Worm (Caenorhabditis elegans): ENCODE results near the gene ubxn-2.

Gene ubxn-2

DNA sequence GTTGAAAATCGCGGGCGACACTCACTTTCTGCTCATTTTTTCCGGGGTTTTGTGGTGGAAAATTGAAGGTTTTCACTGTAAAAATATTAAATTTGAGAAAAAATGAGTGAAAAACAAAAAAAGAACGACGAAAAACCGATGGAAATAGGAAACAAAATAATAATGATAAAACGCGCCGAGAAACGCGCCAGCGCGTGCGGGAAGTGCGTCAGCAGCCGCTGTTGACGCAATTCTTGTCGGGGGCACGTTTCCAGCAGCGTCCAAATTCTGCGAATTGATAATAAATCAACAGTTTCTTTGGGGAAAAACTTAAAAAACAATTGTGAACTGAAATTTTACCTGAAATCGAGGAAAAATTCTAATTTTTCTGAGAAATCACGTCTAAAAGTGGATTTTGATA lies at the start of gene ubxn-2:
TSS of gene ubxn-2 (minus strand) at position 36 of the 400 bp plus-strand sequence.
- TF ChIP-seq nhr-12 (tag; optimal IDR thresholded peaks at IDR 0.05) (no peak), nhr-77 (tag; optimal IDR thresholded peaks at IDR 0.05) (no peak), nhr-237 (tag; optimal IDR thresholded peaks at IDR 0.05) (no peak), snpc-4 (tag; optimal IDR thresholded peaks at IDR 0.05) (peak; percentile 70), daf-12 (tag; optimal IDR thresholded peaks at IDR 0.05) (no peak), R02D3.7 (tag; optimal IDR thresholded peaks at IDR 0.05) (peak; percentile 43), nhr-25 (tag; optimal IDR thresholded peaks at IDR 0.05) (peak; percentile 59), fkh-2 (tag; optimal IDR thresholded peaks at IDR 0.05) (no peak), pha-4 (tag; optimal IDR thresholded peaks at IDR 0.05) (peak; percentile 84), nhr-43 (tag; optimal IDR thresholded peaks at IDR 0.05; ENCODE audit: poor library complexity, severe bottlenecking) (peak; percentile 66), unc-62 (GFP tag; optimal IDR thresholded peaks at IDR 0.05) (no peak), aly-2 (tag; optimal IDR thresholded peaks at IDR 0.05) (no peak), eor-1 (tag; optimal IDR thresholded peaks at IDR 0.05) (no peak), nhr-67 (tag; optimal IDR thresholded peaks at IDR 0.05) (no peak), nfya-1 (tag; optimal IDR thresholded peaks at IDR 0.05; ENCODE audit: insufficient read depth) (peak; percentile 68), mdl-1 (tag; optimal IDR thresholded peaks at IDR 0.05) (no peak), elt-1 (tag; optimal IDR thresholded peaks at IDR 0.05) (no peak), elt-2 (tag; optimal IDR thresholded peaks at IDR 0.05) (peak; percentile 50), pqm-1 (tag; optimal IDR thresholded peaks at IDR 0.05) (peak; percentile 30), zag-1 (tag; optimal IDR thresholded peaks at IDR 0.05) (no peak), fos-1 (tag; optimal IDR thresholded peaks at IDR 0.05) (no peak), egl-27 (tag; optimal IDR thresholded peaks at IDR 0.05) (no peak), egl-5 (tag; optimal IDR thresholded peaks at IDR 0.05) (peak; percentile 24), hmg-11 (tag; optimal IDR thresholded peaks at IDR 0.05) (peak; percentile 92), ama-1 (optimal IDR thresholded peaks at IDR 0.05) (peak; percentile 35), skn-1 (tag; optimal IDR thresholded peaks at IDR 0.05) (peak; percentile 74), fkh-10 (GFP tag; optimal IDR thresholded peaks at IDR 0.05) (peak; percentile 50), lin-39 (tag; optimal IDR thresholded peaks at IDR 0.05) (peak; percentile 74), mml-1 (tag; optimal IDR thresholded peaks at IDR 0.05) (no peak), nhr-23 (tag; optimal IDR thresholded peaks at IDR 0.05) (peak; percentile 69), ceh-82 (tag; optimal IDR thresholded peaks at IDR 0.05) (no peak), tbx-2 (tag; optimal IDR thresholded peaks at IDR 0.05) (peak; percentile 52), lin-15B (tag; optimal IDR thresholded peaks at IDR 0.05) (peak; percentile 77), nhr-11 (tag; optimal IDR thresholded peaks at IDR 0.05) (no peak), ztf-11 (tag; optimal IDR thresholded peaks at IDR 0.05) (no peak), unc-39 (tag; optimal IDR thresholded peaks at IDR 0.05) (no peak), elt-3 (tag; optimal IDR thresholded peaks at IDR 0.05) (no peak), nhr-76 (tag; optimal IDR thresholded peaks at IDR 0.05) (no peak), sea-2 (GFP tag; optimal IDR thresholded peaks at IDR 0.05) (no peak), nhr-28 (tag; optimal IDR thresholded peaks at IDR 0.05) (no peak), ceh-9 (tag; optimal IDR thresholded peaks at IDR 0.05) (no peak), ceh-16 (tag; optimal IDR thresholded peaks at IDR 0.05) (no peak), lsy-12 (tag; optimal IDR thresholded peaks at IDR 0.05) (no peak), ceh-28 (tag; optimal IDR thresholded peaks at IDR 0.05) (peak; percentile 51), jun-1 (tag; optimal IDR thresholded peaks at IDR 0.05) (peak; percentile 23), ZK546.5 (tag; optimal IDR thresholded peaks at IDR 0.05) (no peak), ztf-4 (tag; optimal IDR thresholded peaks at IDR 0.05) (no peak)

ce11 chrIV:2774500-2774899 lies 48.9 kb upstream of the ubxn-2 start:
- TF ChIP-seq hmg-11 (tag; optimal IDR thresholded peaks at IDR 0.05) = peak; percentile 66
- no peak for TF ChIP-seq skn-1 (tag; optimal IDR thresholded peaks at IDR 0.05)
- TF ChIP-seq pha-4 (tag; optimal IDR thresholded peaks at IDR 0.05) = peak; percentile 98
- TF ChIP-seq ama-1 (optimal IDR thresholded peaks at IDR 0.05) = peak; percentile 76
- peak; percentile 58 for TF ChIP-seq nhr-43 (tag; optimal IDR thresholded peaks at IDR 0.05; ENCODE audit: poor library complexity, severe bottlenecking)
- no peak for TF ChIP-seq daf-12 (tag; optimal IDR thresholded peaks at IDR 0.05)
- no peak for TF ChIP-seq ztf-4 (tag; optimal IDR thresholded peaks at IDR 0.05)
- TF ChIP-seq R02D3.7 (tag; optimal IDR thresholded peaks at IDR 0.05) = no peak
- TF ChIP-seq ceh-28 (tag; optimal IDR thresholded peaks at IDR 0.05) = peak; percentile 31
- peak; percentile 75 for TF ChIP-seq nfya-1 (tag; optimal IDR thresholded peaks at IDR 0.05; ENCODE audit: insufficient read depth)
- peak; percentile 40 for TF ChIP-seq lin-15B (tag; optimal IDR thresholded peaks at IDR 0.05)
- no peak for TF ChIP-seq nhr-76 (tag; optimal IDR thresholded peaks at IDR 0.05)
- no peak for TF ChIP-seq fos-1 (tag; optimal IDR thresholded peaks at IDR 0.05)
- TF ChIP-seq lin-39 (tag; optimal IDR thresholded peaks at IDR 0.05) = peak; percentile 71
- no peak for TF ChIP-seq ztf-11 (tag; optimal IDR thresholded peaks at IDR 0.05)
- no peak for TF ChIP-seq ceh-9 (tag; optimal IDR thresholded peaks at IDR 0.05)
- TF ChIP-seq zag-1 (tag; optimal IDR thresholded peaks at IDR 0.05) = no peak
- no peak for TF ChIP-seq pqm-1 (tag; optimal IDR thresholded peaks at IDR 0.05)
- TF ChIP-seq ceh-82 (tag; optimal IDR thresholded peaks at IDR 0.05) = no peak
- TF ChIP-seq mml-1 (tag; optimal IDR thresholded peaks at IDR 0.05) = no peak
- TF ChIP-seq elt-3 (tag; optimal IDR thresholded peaks at IDR 0.05) = no peak
- TF ChIP-seq lsy-12 (tag; optimal IDR thresholded peaks at IDR 0.05) = peak; percentile 81
- no peak for TF ChIP-seq unc-39 (tag; optimal IDR thresholded peaks at IDR 0.05)
- TF ChIP-seq egl-5 (tag; optimal IDR thresholded peaks at IDR 0.05) = peak; percentile 91
- peak; percentile 45 for TF ChIP-seq jun-1 (tag; optimal IDR thresholded peaks at IDR 0.05)
- TF ChIP-seq nhr-77 (tag; optimal IDR thresholded peaks at IDR 0.05) = no peak
- peak; percentile 40 for TF ChIP-seq snpc-4 (tag; optimal IDR thresholded peaks at IDR 0.05)
- TF ChIP-seq mdl-1 (tag; optimal IDR thresholded peaks at IDR 0.05) = peak; percentile 24
- TF ChIP-seq nhr-11 (tag; optimal IDR thresholded peaks at IDR 0.05) = no peak
- no peak for TF ChIP-seq nhr-237 (tag; optimal IDR thresholded peaks at IDR 0.05)
- no peak for TF ChIP-seq nhr-12 (tag; optimal IDR thresholded peaks at IDR 0.05)
- peak; percentile 34 for TF ChIP-seq elt-2 (tag; optimal IDR thresholded peaks at IDR 0.05)
- TF ChIP-seq fkh-2 (tag; optimal IDR thresholded peaks at IDR 0.05) = no peak
- TF ChIP-seq fkh-10 (GFP tag; optimal IDR thresholded peaks at IDR 0.05) = no peak
- peak; percentile 46 for TF ChIP-seq nhr-23 (tag; optimal IDR thresholded peaks at IDR 0.05)
- no peak for TF ChIP-seq nhr-67 (tag; optimal IDR thresholded peaks at IDR 0.05)
- no peak for TF ChIP-seq ZK546.5 (tag; optimal IDR thresholded peaks at IDR 0.05)
- no peak for TF ChIP-seq ceh-16 (tag; optimal IDR thresholded peaks at IDR 0.05)
- no peak for TF ChIP-seq aly-2 (tag; optimal IDR thresholded peaks at IDR 0.05)
